Worm (Caenorhabditis elegans) whole organism, young adult: Measurements from ENCODE around the gene B0280.11.

Experiments
- B0336.3 ChIP-seq: fragments of 200-800 bp; sonication (Bioruptor generic); IDR thresholded peaks from 2 replicates; pipeline ENCODE4 v1.3.6; 2022; ENCODE audit warnings: missing genetic modification characterization, missing compliant biosample characterization
- C17E4.6 ChIP-seq: fragments of 200-800 bp; sonication (Bioruptor generic); IDR thresholded peaks from 2 replicates; pipeline ENCODE4 v1.3.6; 2022; ENCODE audit warnings: missing genetic modification reagents, missing genetic modification characterization, missing compliant biosample characterization
- F37B4.10 ChIP-seq: fragments of 200-800 bp; sonication (Bioruptor generic); IDR thresholded peaks from 2 replicates; pipeline ENCODE4 v1.3.6; 2022; ENCODE audit warnings: missing genetic modification characterization, missing compliant biosample characterization
- F39B2.1 ChIP-seq: fragments of 200-800 bp; sonication (Bioruptor generic); IDR thresholded peaks from 2 replicates; pipeline ENCODE4 v1.3.6; 2022; ENCODE audit warnings: missing genetic modification reagents, missing genetic modification characterization, missing compliant biosample characterization
- F52B5.7 ChIP-seq: sonication (generic microtip); optimal IDR thresholded peaks from 2 replicates; lab custom pipeline; 2016; ENCODE audit warnings: mild to moderate bottlenecking, missing genetic modification characterization, missing compliant biosample characterization
- K11D2.4 ChIP-seq: fragments of 200-800 bp; sonication (Bioruptor generic); IDR thresholded peaks from 2 replicates; pipeline ENCODE4 v1.3.6; 2022; ENCODE audit warnings: missing genetic modification reagents, missing genetic modification characterization, missing compliant biosample characterization
- K12H6.12 ChIP-seq: fragments of 200-800 bp; sonication (Bioruptor generic); optimal IDR thresholded peaks from 2 replicates; lab custom pipeline; 2018; ENCODE audit warnings: mild to moderate bottlenecking, missing genetic modification characterization, missing compliant biosample characterization
- T26A5.8 ChIP-seq: sonication (generic microtip); optimal IDR thresholded peaks from 2 replicates; lab custom pipeline; 2016; ENCODE audit warnings: missing genetic modification characterization, missing compliant biosample characterization
- Y56A3A.18 ChIP-seq: fragments of 200-800 bp; sonication (Bioruptor generic); IDR thresholded peaks from 2 replicates; pipeline ENCODE4 v1.3.6; 2022; ENCODE audit warnings: missing genetic modification reagents, missing genetic modification characterization, missing compliant biosample characterization
- Y95B8A.8 ChIP-seq: fragments of 200-800 bp; sonication (Bioruptor generic); IDR thresholded peaks from 2 replicates; pipeline ENCODE4 v1.3.6; 2022; ENCODE audit warnings: missing genetic modification reagents, missing genetic modification characterization, missing compliant biosample characterization
- ZK185.1 ChIP-seq: sonication (generic microtip); optimal IDR thresholded peaks from 2 replicates; lab custom pipeline; 2016; ENCODE audit warnings: mild to moderate bottlenecking, missing genetic modification characterization, missing compliant biosample characterization; ENCODE audit not compliant: poor library complexity, severe bottlenecking
- ama-1 ChIP-seq, 3 experiments: fragments of 150-350 bp in 1 of 3; sonication (generic microtip) in 2 of 3; optimal IDR thresholded peaks; 2 replicates each; lab custom pipeline; 2014 to 2018; ENCODE audit warnings: missing biosample characterization in 2 of 3, missing genetic modification characterization in 2 of 3, missing genetic modification reagents in 2 of 3
- aptf-3 ChIP-seq: fragments of 200-800 bp; sonication (Bioruptor generic); IDR thresholded peaks from 2 replicates; pipeline ENCODE4 v1.3.6; 2022; ENCODE audit warnings: missing genetic modification characterization, missing compliant biosample characterization
- atf-7 ChIP-seq: sonication (generic microtip); optimal IDR thresholded peaks from 2 replicates; lab custom pipeline; 2017; ENCODE audit warnings: mild to moderate bottlenecking, missing genetic modification characterization, missing compliant biosample characterization
- athp-1 ChIP-seq: sonication (generic microtip); optimal IDR thresholded peaks from 2 replicates; lab custom pipeline; 2017; ENCODE audit warnings: mild to moderate bottlenecking, missing genetic modification characterization, missing compliant biosample characterization
- bed-2 ChIP-seq: fragments of 200-800 bp; sonication (Bioruptor generic); IDR thresholded peaks from 2 replicates; pipeline ENCODE4 v1.3.6; 2022; ENCODE audit warnings: missing genetic modification reagents, missing genetic modification characterization, missing compliant biosample characterization
- cebp-1 ChIP-seq, 2 experiments: fragments of 200-800 bp in 1 of 2; sonication (Bioruptor generic) in 1 of 2; sonication (generic microtip) in 1 of 2; IDR thresholded peaks in 1 of 2; optimal IDR thresholded peaks in 1 of 2; 2 replicates each; pipeline versions ENCODE4 v1.3.6 to Lab custom; 2017 to 2022; ENCODE audit warnings: missing compliant biosample characterization in 2 of 2, missing genetic modification characterization in 2 of 2, mild to moderate bottlenecking in 1 of 2, missing genetic modification reagents in 1 of 2, moderate library complexity in 1 of 2
- ceh-40 ChIP-seq: fragments of 200-800 bp; sonication (Bioruptor generic); IDR thresholded peaks from 2 replicates; pipeline ENCODE4 v1.3.6; 2022; ENCODE audit warnings: missing genetic modification characterization, missing compliant biosample characterization
- dox-1 ChIP-seq: fragments of 200-800 bp; sonication (Bioruptor generic); IDR thresholded peaks from 2 replicates; pipeline ENCODE4 v1.3.6; 2022; ENCODE audit warnings: missing genetic modification reagents, missing genetic modification characterization, missing compliant biosample characterization
- efl-1 ChIP-seq: fragments of 150-350 bp; optimal IDR thresholded peaks from 2 replicates; lab custom pipeline; 2014; ENCODE audit warnings: missing biosample characterization, missing genetic modification reagents, missing genetic modification characterization
- egl-18 ChIP-seq: fragments of 200-800 bp; sonication (Bioruptor generic); IDR thresholded peaks from 2 replicates; pipeline ENCODE4 v1.3.6; 2022; ENCODE audit warnings: missing genetic modification reagents, missing genetic modification characterization, missing compliant biosample characterization
- egl-44 ChIP-seq: fragments of 200-800 bp; sonication (Bioruptor generic); IDR thresholded peaks from 2 replicates; pipeline ENCODE4 v1.3.6; 2022; ENCODE audit warnings: missing genetic modification reagents, missing genetic modification characterization, missing compliant biosample characterization
- ets-4 ChIP-seq: fragments of 200-800 bp; sonication (Bioruptor generic); optimal IDR thresholded peaks from 2 replicates; lab custom pipeline; 2018; ENCODE audit warnings: mild to moderate bottlenecking, missing genetic modification characterization, missing compliant biosample characterization
- fkh-3 ChIP-seq: sonication (generic microtip); optimal IDR thresholded peaks from 2 replicates; lab custom pipeline; 2016; ENCODE audit warnings: mild to moderate bottlenecking, missing genetic modification characterization, missing compliant biosample characterization
- him-1 ChIP-seq: sonication (generic microtip); optimal IDR thresholded peaks from 2 replicates; lab custom pipeline; 2016; ENCODE audit warnings: missing genotype, missing genetic modification reagents, missing genetic modification characterization, missing compliant biosample characterization
- hmg-1.2 ChIP-seq: fragments of 200-800 bp; sonication (Bioruptor generic); IDR thresholded peaks from 2 replicates; pipeline ENCODE4 v1.3.6; 2022; ENCODE audit warnings: missing genetic modification reagents, missing genetic modification characterization, missing compliant biosample characterization
- lag-1 ChIP-seq: fragments of 200-800 bp; sonication (Bioruptor generic); IDR thresholded peaks from 2 replicates; pipeline ENCODE4 v1.3.6; 2022; ENCODE audit warnings: missing genetic modification reagents, missing genetic modification characterization, missing compliant biosample characterization
- let-607 ChIP-seq, 2 experiments: fragments of 200-800 bp in 1 of 2; sonication (Bioruptor generic) in 1 of 2; sonication (generic microtip) in 1 of 2; optimal IDR thresholded peaks; 2 replicates each; lab custom pipeline; 2016 to 2018; ENCODE audit warnings: mild to moderate bottlenecking in 2 of 2, missing compliant biosample characterization in 2 of 2, missing genetic modification characterization in 2 of 2, moderate library complexity in 2 of 2, missing genotype in 1 of 2
- lin-26 ChIP-seq: fragments of 200-800 bp; sonication (Bioruptor generic); IDR thresholded peaks from 2 replicates; pipeline ENCODE4 v1.3.6; 2022; ENCODE audit warnings: missing genetic modification reagents, missing genetic modification characterization, missing compliant biosample characterization
- lin-54 ChIP-seq: fragments of 200-800 bp; sonication (Bioruptor generic); optimal IDR thresholded peaks from 2 replicates; lab custom pipeline; 2018; ENCODE audit warnings: mild to moderate bottlenecking, missing genetic modification characterization, missing compliant biosample characterization
- lir-1 ChIP-seq: fragments of 200-800 bp; sonication (Bioruptor generic); conservative IDR thresholded peaks from 2 replicates; pipeline ENCODE4 v1.3.6; 2022; ENCODE audit warnings: missing genetic modification reagents, missing genetic modification characterization, missing compliant biosample characterization
- lsl-1 ChIP-seq: fragments of 200-800 bp; sonication (Bioruptor generic); optimal IDR thresholded peaks from 2 replicates; lab custom pipeline; 2018; ENCODE audit warnings: mild to moderate bottlenecking, missing genetic modification characterization, moderate library complexity, missing compliant biosample characterization
- mes-4 ChIP-seq: sonication (generic microtip); optimal IDR thresholded peaks from 2 replicates; lab custom pipeline; 2016; ENCODE audit warnings: missing genotype, missing genetic modification characterization, missing compliant biosample characterization
- nhr-80 ChIP-seq: sonication (generic microtip); optimal IDR thresholded peaks from 2 replicates; lab custom pipeline; 2016; ENCODE audit warnings: missing genetic modification characterization, missing compliant biosample characterization
- nhr-90 ChIP-seq: sonication (generic microtip); optimal IDR thresholded peaks from 2 replicates; lab custom pipeline; 2016; ENCODE audit warnings: missing genotype, mild to moderate bottlenecking, missing genetic modification characterization, missing compliant biosample characterization
- pha-4 ChIP-seq: fragments of 150-350 bp; sonication (generic microtip); optimal IDR thresholded peaks from 2 replicates; lab custom pipeline; 2014; ENCODE audit warnings: missing biosample characterization, missing genetic modification reagents, missing genetic modification characterization
- rcor-1 ChIP-seq: fragments of 200-800 bp; sonication (Bioruptor generic); IDR thresholded peaks from 2 replicates; pipeline ENCODE4 v1.3.6; 2022; ENCODE audit warnings: missing genetic modification reagents, missing genetic modification characterization, missing compliant biosample characterization
- rpc-1 ChIP-seq, 2 experiments: fragments of 150-350 bp in 1 of 2; sonication (generic microtip) in 1 of 2; optimal IDR thresholded peaks; 2 replicates each; lab custom pipeline; 2014 to 2018; ENCODE audit warnings: missing biosample characterization in 1 of 2, missing genetic modification characterization in 1 of 2, missing genetic modification reagents in 1 of 2, missing genotype in 1 of 2
- sea-2 ChIP-seq: fragments of 200-800 bp; sonication (Bioruptor generic); IDR thresholded peaks from 2 replicates; pipeline ENCODE4 v1.3.6; 2022; ENCODE audit warnings: missing genetic modification characterization, missing compliant biosample characterization
- sptf-2 ChIP-seq: fragments of 200-800 bp; sonication (Bioruptor generic); optimal IDR thresholded peaks from 2 replicates; lab custom pipeline; 2018; ENCODE audit warnings: mild to moderate bottlenecking, missing genetic modification characterization, missing compliant biosample characterization
- tbx-9 ChIP-seq: sonication (generic microtip); optimal IDR thresholded peaks from 2 replicates; lab custom pipeline; 2016; ENCODE audit warnings: borderline replicate concordance, missing genetic modification characterization, inconsistent platforms, missing compliant biosample characterization
- tlf-1 ChIP-seq: fragments of 200-800 bp; sonication (Bioruptor generic); optimal IDR thresholded peaks from 2 replicates; lab custom pipeline; 2018; ENCODE audit warnings: mild to moderate bottlenecking, missing genetic modification characterization, missing compliant biosample characterization
- zim-3 ChIP-seq: sonication (generic microtip); optimal IDR thresholded peaks from 2 replicates; lab custom pipeline; 2017; ENCODE audit warnings: mild to moderate bottlenecking, missing genetic modification characterization, moderate library complexity, missing compliant biosample characterization

The B0280.11 gene

ce11 chrIII:7155631-7156030 lies 17.6 kb upstream of the B0280.11 start (continued):
- TF ChIP-seq ZK185.1 (tag; lab: Kevin White, UChicago) (peak; percentile 54), F39B2.1 (GFP tag; lab: Robert Waterston, UW) (0 out of 2 replicates have a peak, but pooled peaks have one; percentile 43), rpc-1 (optimal IDR thresholded peaks at IDR 0.05; lab: Kevin White, UChicago) (no peak), rpc-1 (tag; optimal IDR thresholded peaks at IDR 0.05; lab: Kevin White, UChicago) (no peak), pha-4 (tag; lab: Kevin White, UChicago) (peak; percentile 38), efl-1 (GFP tag; lab: Kevin White, UChicago) (no peak), K12H6.12 (peak; percentile 94), lin-54 (peak; percentile 60), ets-4 (GFP tag; lab: Kevin White, UChicago) (peak; percentile 26), nhr-90 (peak; percentile 19), F52B5.7 (peak; percentile 58)
- TF ChIP-seq, all 124 proteins: peak for 61

DNA sequence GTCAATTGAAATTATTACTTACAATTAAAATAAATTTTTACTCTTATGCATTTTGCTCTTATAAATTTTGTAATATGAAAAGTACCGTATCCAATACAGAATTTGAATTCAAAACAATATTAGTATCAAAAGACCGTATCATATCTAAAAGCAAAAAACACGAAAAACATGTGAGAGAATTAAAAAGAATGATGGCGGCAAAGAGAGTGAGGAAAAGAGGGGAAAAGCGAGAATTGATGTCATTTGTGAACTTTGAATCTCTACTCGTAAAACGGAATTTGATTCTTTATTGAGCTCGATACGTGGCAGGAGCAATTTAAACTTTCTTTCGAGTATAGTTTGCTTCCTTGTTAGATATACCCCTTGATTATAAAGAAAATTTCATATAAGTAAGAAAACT lies 16.4 kb upstream of the B0280.11 start:
- no peak for TF ChIP-seq dox-1 (GFP tag; lab: Robert Waterston, UW)
- 0 out of 2 replicates have a peak, but pooled peaks have one; percentile 23 for TF ChIP-seq lin-26 (GFP tag; lab: Robert Waterston, UW)
- TF ChIP-seq K12H6.12, result no peak
- no peak for TF ChIP-seq lsl-1 (GFP tag; lab: Kevin White, UChicago)
- peak; percentile 4; the same call in 1 of the 2 replicates for TF ChIP-seq hmg-1.2 (GFP tag; lab: Robert Waterston, UW)

DNA sequence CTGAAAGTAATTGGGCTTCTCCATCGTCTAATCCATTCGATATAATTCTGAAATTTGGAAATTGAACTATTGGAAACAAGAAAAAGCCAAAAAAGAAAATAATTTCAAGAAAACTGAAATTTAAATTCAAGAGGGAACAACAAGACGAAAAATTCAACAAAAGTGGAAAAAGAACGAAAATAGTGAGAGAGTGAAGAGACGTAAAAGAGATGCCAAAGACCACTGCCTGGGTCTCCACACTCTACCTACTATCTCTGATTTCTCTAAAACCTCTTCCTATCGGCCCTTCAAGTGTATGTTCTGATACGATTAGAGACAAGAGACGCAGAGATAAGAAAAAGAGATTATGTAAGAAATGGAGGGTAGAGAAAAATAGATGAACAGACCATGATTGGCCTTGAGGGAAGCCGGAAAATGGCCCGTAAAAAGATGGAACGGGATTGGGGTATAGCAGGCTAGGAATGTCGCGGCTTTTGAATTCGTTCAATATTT lies 15.7 kb upstream of the B0280.11 start, which contains the start of gene ogt-1:
TSS of gene ogt-1 (minus strand) at position 51 of the 492 bp plus-strand sequence.
- TF ChIP-seq efl-1 (GFP tag; lab: Kevin White, UChicago) (no peak), him-1 (tag; lab: Kevin White, UChicago) (no peak), lir-1 (no peak), rpc-1 (optimal IDR thresholded peaks at IDR 0.05; lab: Kevin White, UChicago) (no peak), rpc-1 (tag; optimal IDR thresholded peaks at IDR 0.05; lab: Kevin White, UChicago) (no peak), bed-2 (no peak), aptf-3 (GFP tag; lab: Robert Waterston, UW) (no peak), nhr-90 (no peak), tbx-9 (tag; lab: Kevin White, UChicago) (no peak), rcor-1 (GFP tag; lab: Robert Waterston, UW) (no peak), egl-18 (GFP tag; lab: Robert Waterston, UW) (no peak), egl-44 (GFP tag; lab: Robert Waterston, UW) (no peak), T26A5.8 (tag; lab: Kevin White, UChicago) (no peak), lin-54 (peak; percentile 55), sptf-2 (GFP tag; lab: Kevin White, UChicago) (no peak), fkh-3 (tag; lab: Kevin White, UChicago) (no peak), let-607 (tag; optimal IDR thresholded peaks at IDR 0.05; lab: Kevin White, UChicago) (peak in 1 of 2 experiments; percentile 2), ama-1 (optimal IDR thresholded peaks at IDR 0.05; lab: Kevin White, UChicago) (no peak), ama-1 (GFP tag; optimal IDR thresholded peaks at IDR 0.05; lab: Kevin White, UChicago) (no peak), cebp-1 (GFP tag; IDR thresholded peaks at IDR 0.05; lab: Robert Waterston, UW) (no peak), cebp-1 (tag; optimal IDR thresholded peaks at IDR 0.05; lab: Kevin White, UChicago) (peak; percentile 67), tlf-1 (no peak), F37B4.10 (GFP tag; lab: Robert Waterston, UW) (no peak), nhr-80 (tag; lab: Kevin White, UChicago) (peak; percentile 4), athp-1 (tag; lab: Kevin White, UChicago) (peak; percentile 13), atf-7 (tag; lab: Kevin White, UChicago) (peak; percentile 75), K11D2.4 (GFP tag; lab: Robert Waterston, UW) (peak; percentile 58; the same call in 1 of the 2 replicates), C17E4.6 (GFP tag; lab: Robert Waterston, UW) (no peak), dox-1 (GFP tag; lab: Robert Waterston, UW) (peak; percentile 65), Y56A3A.18 (GFP tag; lab: Robert Waterston, UW) (no peak), mes-4 (tag; lab: Kevin White, UChicago) (no peak), lag-1 (GFP tag; lab: Robert Waterston, UW) (no peak), B0336.3 (0 out of 2 replicates have a peak, but pooled peaks have one; percentile 38), ceh-40 (GFP tag; lab: Robert Waterston, UW) (no peak), zim-3 (tag; lab: Kevin White, UChicago) (no peak), Y95B8A.8 (GFP tag; lab: Robert Waterston, UW) (no peak), sea-2 (GFP tag; lab: Robert Waterston, UW) (no peak), lin-26 (GFP tag; lab: Robert Waterston, UW) (no peak)
